Fruit fly (Drosophila melanogaster) Kc167 (cell line): Measurements from ENCODE around the gene Pkcdelta.

Source experiments
- Myc ChIP-seq: fragments of >200 bp; optimal IDR thresholded peaks from 2 replicates; lab custom pipeline; 2017; ENCODE audit warnings: missing external identifiers
- h ChIP-seq: fragments of >200 bp; optimal IDR thresholded peaks from 3 replicates; lab custom pipeline; 2018; ENCODE audit warnings: missing external identifiers
- ttk ChIP-seq: sonication (Bioruptor generic); optimal IDR thresholded peaks from 2 replicates; lab custom pipeline; 2017; ENCODE audit warnings: missing external identifiers

dm6 chrX:12453704-12454103, 21.7 kb downstream of the Pkcdelta start:
- TF ChIP-seq ttk (no peak), Myc (no peak), h (no peak)
